Fruit fly (Drosophila melanogaster) Kc167 (cell line): Measurements from ENCODE around the gene IntS2.

ENCODE experiments used
- Myc ChIP-seq: fragments of >200 bp; optimal IDR thresholded peaks from 2 replicates; lab custom pipeline; 2017; ENCODE audit warnings: missing external identifiers
- h ChIP-seq: fragments of >200 bp; optimal IDR thresholded peaks from 3 replicates; lab custom pipeline; 2018; ENCODE audit warnings: missing external identifiers
- psq ChIP-seq: fragments of >200 bp; optimal IDR thresholded peaks from 2 replicates; lab custom pipeline; 2017; ENCODE audit warnings: missing external identifiers

DNA sequence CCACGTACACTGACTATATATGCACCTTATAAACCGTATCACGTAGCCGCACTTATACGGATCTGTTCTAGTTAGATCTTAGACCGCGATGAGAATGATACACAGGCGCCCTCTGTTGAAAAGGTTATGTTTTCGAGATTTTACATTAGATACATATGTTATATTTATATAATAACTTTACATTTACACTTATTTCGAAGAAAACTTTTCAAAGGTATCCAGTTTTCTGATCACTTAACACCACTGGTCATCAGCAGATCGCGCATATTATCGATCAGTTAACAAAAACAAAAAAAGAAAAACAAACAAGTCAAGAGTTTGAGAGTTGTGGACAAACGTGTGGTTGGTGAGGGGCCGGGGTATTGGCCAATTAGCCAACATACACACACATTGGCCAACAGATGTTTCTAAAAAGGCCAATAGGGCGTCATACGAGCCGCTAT is 41.1 kb upstream of the IntS2 start:
- TF ChIP-seq psq (lab: Kevin White, UChicago) (no peak), h (lab: Kevin White, UChicago) (no peak), Myc (lab: Kevin White, UChicago) (no peak)
